Worm (Caenorhabditis elegans): Measurements from ENCODE around the gene C10F3.7.

ce11 chrV:5951133-5951532 is 35.5 kb downstream of the C10F3.7 start, which contains the start of gene M03F8.1:
- no peak for TF ChIP-seq jun-1 (tag; optimal IDR thresholded peaks at IDR 0.05)
- TF ChIP-seq lin-38 (GFP tag; IDR thresholded peaks at IDR 0.05), result no peak
- no peak for TF ChIP-seq zip-11 (GFP tag; IDR thresholded peaks at IDR 0.05)

All from whole organism, L4 larva.